Worm (Caenorhabditis elegans) whole organism, L4 larva: ENCODE measurements around the gene T19D12.6.

Source experiments
- F10B5.3 ChIP-seq: sonication (generic microtip); optimal IDR thresholded peaks from 2 replicates; lab custom pipeline; 2016; ENCODE audit warnings: mild to moderate bottlenecking, missing genetic modification characterization, missing compliant biosample characterization
- F26F4.8 ChIP-seq: fragments of 200-800 bp; sonication (Bioruptor generic); conservative IDR thresholded peaks from 2 replicates; pipeline ENCODE4 v1.3.6; 2022; ENCODE audit warnings: missing genetic modification characterization, missing compliant biosample characterization
- F37D6.2 ChIP-seq: sonication (generic microtip); optimal IDR thresholded peaks from 2 replicates; lab custom pipeline; 2016; ENCODE audit warnings: mild to moderate bottlenecking, missing genetic modification characterization, missing compliant biosample characterization
- F44E2.7 ChIP-seq: fragments of 200-800 bp; sonication (Bioruptor generic); IDR thresholded peaks from 2 replicates; pipeline ENCODE4 v2.1.2; 2022; ENCODE audit warnings: missing genetic modification characterization, missing compliant biosample characterization
- F49E8.2 ChIP-seq: sonication (generic microtip); optimal IDR thresholded peaks from 2 replicates; lab custom pipeline; 2016; ENCODE audit warnings: missing compliant biosample characterization, mild to moderate bottlenecking, missing genetic modification characterization, borderline replicate concordance
- R02D3.7 ChIP-seq: fragments of 150-350 bp; sonication (generic microtip); optimal IDR thresholded peaks from 3 replicates; lab custom pipeline; 2014; ENCODE audit warnings: missing biosample characterization, missing genetic modification characterization
- T20F7.1 ChIP-seq: fragments of 200-800 bp; sonication (Bioruptor generic); optimal IDR thresholded peaks from 2 replicates; lab custom pipeline; 2018; ENCODE audit warnings: mild to moderate bottlenecking, missing genetic modification characterization, missing compliant biosample characterization
- Y75B8A.6 ChIP-seq: fragments of 200-800 bp; sonication (Bioruptor generic); IDR thresholded peaks from 2 replicates; pipeline ENCODE4 v1.3.6; 2022; ENCODE audit warnings: missing genetic modification reagents, missing genetic modification characterization, missing compliant biosample characterization
- ZK546.5 ChIP-seq, 2 experiments: sonication (generic microtip); optimal IDR thresholded peaks; 2 replicates each; lab custom pipeline; 2017; ENCODE audit warnings: missing biosample characterization in 2 of 2, missing genetic modification characterization in 2 of 2
- ama-1 ChIP-seq: fragments of 150-350 bp; optimal IDR thresholded peaks from 2 replicates; lab custom pipeline; 2014; ENCODE audit warnings: inconsistent platforms, mixed read lengths
- ceh-28 ChIP-seq: fragments of 150-350 bp; optimal IDR thresholded peaks from 2 replicates; lab custom pipeline; 2014; ENCODE audit warnings: missing biosample characterization, missing genetic modification reagents, missing genetic modification characterization
- ces-1 ChIP-seq: fragments of 150-350 bp; sonication (generic microtip); optimal IDR thresholded peaks from 4 replicates; lab custom pipeline; 2014; ENCODE audit warnings: missing biosample characterization, missing genetic modification reagents, missing genetic modification characterization
- ctbp-1 ChIP-seq: fragments of 200-800 bp; sonication (Bioruptor generic); IDR thresholded peaks from 2 replicates; pipeline ENCODE4 v1.3.6; 2022; ENCODE audit warnings: missing genetic modification reagents, missing genetic modification characterization, missing compliant biosample characterization
- daf-12 ChIP-seq: fragments of 150-350 bp; optimal IDR thresholded peaks from 2 replicates; lab custom pipeline; 2014; ENCODE audit warnings: missing biosample characterization, missing genetic modification reagents, missing genetic modification characterization
- daf-16 ChIP-seq, 3 experiments: sonication (generic microtip); optimal IDR thresholded peaks; 2 replicates each; lab custom pipeline; 2016 to 2017; ENCODE audit warnings: missing genetic modification characterization in 3 of 3, missing genetic modification reagents in 3 of 3, mild to moderate bottlenecking in 2 of 3, missing compliant biosample characterization in 2 of 3, missing biosample characterization in 1 of 3, moderate library complexity in 1 of 3
- dpl-1 ChIP-seq: fragments of 150-350 bp; optimal IDR thresholded peaks from 2 replicates; lab custom pipeline; 2014; ENCODE audit warnings: missing biosample characterization, missing genetic modification reagents, missing genetic modification characterization
- duxl-1 ChIP-seq: sonication (generic microtip); optimal IDR thresholded peaks from 2 replicates; lab custom pipeline; 2016; ENCODE audit warnings: mild to moderate bottlenecking, missing genetic modification characterization, moderate library complexity, missing compliant biosample characterization; ENCODE audit not compliant: poor library complexity
- dve-1 ChIP-seq: sonication (generic microtip); optimal IDR thresholded peaks from 2 replicates; lab custom pipeline; 2017; ENCODE audit warnings: antibody characterized with exemption, mild to moderate bottlenecking, missing genetic modification characterization, missing compliant biosample characterization; ENCODE audit not compliant: insufficient read depth
- hif-1 ChIP-seq, 2 experiments: sonication (generic microtip); optimal IDR thresholded peaks; 2 replicates each; lab custom pipeline; 2016 to 2017; ENCODE audit warnings: missing compliant biosample characterization in 2 of 2, missing genetic modification characterization in 2 of 2, missing genetic modification reagents in 2 of 2, missing genotype in 2 of 2, mild to moderate bottlenecking in 1 of 2
- hmg-1.1 ChIP-seq: fragments of 200-800 bp; sonication (Bioruptor generic); IDR thresholded peaks from 2 replicates; pipeline ENCODE4 v1.3.6; 2022; ENCODE audit warnings: missing genetic modification reagents, missing genetic modification characterization, missing compliant biosample characterization
- lin-1 ChIP-seq: fragments of 200-800 bp; sonication (Bioruptor generic); IDR thresholded peaks from 2 replicates; pipeline ENCODE4 v1.3.6; 2022; ENCODE audit warnings: missing genetic modification reagents, missing genetic modification characterization, missing compliant biosample characterization
- lin-13 ChIP-seq: fragments of 150-350 bp; optimal IDR thresholded peaks from 2 replicates; lab custom pipeline; 2014; ENCODE audit warnings: missing biosample characterization, missing genetic modification reagents, missing genetic modification characterization
- lin-38 ChIP-seq: fragments of 200-800 bp; sonication (Bioruptor generic); IDR thresholded peaks from 2 replicates; pipeline ENCODE4 v1.3.6; 2022; ENCODE audit warnings: missing genetic modification reagents, missing genetic modification characterization, missing compliant biosample characterization
- madf-5 ChIP-seq, 2 experiments: fragments of 200-800 bp; sonication (Bioruptor generic); IDR thresholded peaks; 2 replicates each; pipeline ENCODE4 v1.3.6; 2022; ENCODE audit warnings: missing compliant biosample characterization in 2 of 2, missing genetic modification characterization in 2 of 2
- madf-9 ChIP-seq: fragments of 200-800 bp; sonication (Bioruptor generic); conservative IDR thresholded peaks from 2 replicates; pipeline ENCODE4 v1.3.6; 2022; ENCODE audit warnings: missing genetic modification reagents, missing genetic modification characterization, missing compliant biosample characterization
- mdl-1 ChIP-seq, 2 experiments: fragments of 150-350 bp in 1 of 2; sonication (generic microtip) in 1 of 2; optimal IDR thresholded peaks; 2 replicates each; lab custom pipeline; 2014 to 2017; ENCODE audit warnings: missing biosample characterization in 2 of 2, missing genetic modification characterization in 2 of 2
- mep-1 ChIP-seq: fragments of 150-350 bp; sonication (generic microtip); optimal IDR thresholded peaks from 3 replicates; lab custom pipeline; 2014; ENCODE audit warnings: missing biosample characterization, missing genetic modification characterization
- mxl-3 ChIP-seq: fragments of 200-800 bp; sonication (Bioruptor generic); optimal IDR thresholded peaks from 2 replicates; lab custom pipeline; 2018; ENCODE audit warnings: mild to moderate bottlenecking, missing genetic modification characterization, missing compliant biosample characterization
- nhr-102 ChIP-seq: sonication (generic microtip); optimal IDR thresholded peaks from 2 replicates; lab custom pipeline; 2016; ENCODE audit warnings: mild to moderate bottlenecking, missing genetic modification characterization, moderate library complexity, missing compliant biosample characterization
- nhr-11 ChIP-seq: fragments of 150-350 bp; optimal IDR thresholded peaks from 2 replicates; lab custom pipeline; 2014; ENCODE audit warnings: missing biosample characterization, missing genetic modification characterization
- nhr-25 ChIP-seq: sonication (generic microtip); optimal IDR thresholded peaks from 2 replicates; lab custom pipeline; 2017; ENCODE audit warnings: missing genetic modification characterization, mild to moderate bottlenecking, missing compliant biosample characterization, antibody characterized with exemption, moderate library complexity, borderline replicate concordance; ENCODE audit not compliant: insufficient read depth
- nhr-41 ChIP-seq: fragments of 200-800 bp; sonication (Bioruptor generic); IDR thresholded peaks from 2 replicates; pipeline ENCODE4 v1.3.6; 2022; ENCODE audit warnings: missing genetic modification reagents, missing genetic modification characterization, missing compliant biosample characterization
- nhr-48 ChIP-seq: sonication (generic microtip); optimal IDR thresholded peaks from 2 replicates; lab custom pipeline; 2016; ENCODE audit warnings: mild to moderate bottlenecking, missing genetic modification characterization, missing compliant biosample characterization
- pha-4 ChIP-seq, 2 experiments: fragments of 150-350 bp in 1 of 2; fragments of 200-800 bp in 1 of 2; sonication (Bioruptor generic) in 1 of 2; IDR thresholded peaks in 1 of 2; optimal IDR thresholded peaks in 1 of 2; 2 replicates each; pipeline versions ENCODE4 v1.3.6 to Lab custom; 2014 to 2022; ENCODE audit warnings: missing genetic modification characterization in 2 of 2, missing genetic modification reagents in 2 of 2, missing biosample characterization in 1 of 2, missing compliant biosample characterization in 1 of 2
- php-3 ChIP-seq: fragments of 200-800 bp; sonication (Bioruptor generic); IDR thresholded peaks from 2 replicates; pipeline ENCODE4 v1.3.6; 2022; ENCODE audit warnings: missing genetic modification reagents, missing genetic modification characterization, missing compliant biosample characterization
- pqm-1 ChIP-seq: sonication (generic microtip); optimal IDR thresholded peaks from 2 replicates; lab custom pipeline; 2017; ENCODE audit warnings: missing biosample characterization, missing genetic modification characterization
- saeg-2 ChIP-seq: fragments of 200-800 bp; sonication (Bioruptor generic); IDR thresholded peaks from 2 replicates; pipeline ENCODE4 v1.3.6; 2022; ENCODE audit warnings: missing genetic modification reagents, missing genetic modification characterization, missing compliant biosample characterization
- set-16 ChIP-seq: fragments of 200-800 bp; sonication (Bioruptor generic); IDR thresholded peaks from 2 replicates; pipeline ENCODE4 v1.3.6; 2022; ENCODE audit warnings: missing genetic modification reagents, missing genetic modification characterization, missing compliant biosample characterization
- tra-1 ChIP-seq: fragments of 200-800 bp; sonication (Bioruptor generic); IDR thresholded peaks from 2 replicates; pipeline ENCODE4 v1.3.6; 2022; ENCODE audit warnings: missing genetic modification reagents, missing genetic modification characterization, missing compliant biosample characterization
- unc-39 ChIP-seq: sonication (generic microtip); optimal IDR thresholded peaks from 2 replicates; lab custom pipeline; 2017; ENCODE audit warnings: missing biosample characterization, missing genetic modification characterization
- unc-62 ChIP-seq, 3 experiments: fragments of 150-350 bp in 1 of 3; sonication (generic microtip); optimal IDR thresholded peaks in 2 of 3; peaks in 1 of 3; 1 replicate in 1 of 3; 2 replicates in 2 of 3; lab custom pipeline; 2014 to 2017; ENCODE audit warnings: missing biosample characterization in 3 of 3, missing genetic modification characterization in 3 of 3, missing genetic modification reagents in 3 of 3, missing genotype in 1 of 3
- zfp-2 ChIP-seq: sonication (generic microtip); optimal IDR thresholded peaks from 2 replicates; lab custom pipeline; 2016; ENCODE audit warnings: mild to moderate bottlenecking, missing genetic modification characterization, missing compliant biosample characterization
- zip-11 ChIP-seq: fragments of 200-800 bp; sonication (Bioruptor generic); IDR thresholded peaks from 2 replicates; pipeline ENCODE4 v1.3.6; 2022; ENCODE audit warnings: missing genetic modification characterization, missing compliant biosample characterization
- ztf-11 ChIP-seq: fragments of 150-350 bp; optimal IDR thresholded peaks from 2 replicates; lab custom pipeline; 2014; ENCODE audit warnings: missing biosample characterization, missing genetic modification characterization
- ztf-7 ChIP-seq: fragments of 150-350 bp; optimal IDR thresholded peaks from 2 replicates; lab custom pipeline; 2014; ENCODE audit warnings: missing biosample characterization, missing genetic modification characterization

The T19D12.6 gene

ce11 chrII:6587264-6587870, 55.5 kb downstream of the T19D12.6 start, which contains the start of gene C56C10.7 (continued):
- TF ChIP-seq daf-16 (GFP tag; optimal IDR thresholded peaks at IDR 0.05; lab: Kevin White, UChicago) (no peak), daf-16 (tag; optimal IDR thresholded peaks at IDR 0.05; lab: Kevin White, UChicago) (peak; percentile 14), ztf-11 (tag; lab: Kevin White, UChicago) (no peak), mep-1 (tag; lab: Kevin White, UChicago) (peak; percentile 30), ctbp-1 (GFP tag; lab: Robert Waterston, UW) (peak; percentile 39; the same call in 1 of the 2 replicates), R02D3.7 (tag; lab: Kevin White, UChicago) (no peak), F37D6.2 (tag; lab: Kevin White, UChicago) (no peak), dpl-1 (no peak), mdl-1 (tag; optimal IDR thresholded peaks at IDR 0.05; lab: Kevin White, UChicago) (no peak), lin-13 (GFP tag; lab: Kevin White, UChicago) (no peak), lin-38 (peak; percentile 74), T20F7.1 (GFP tag; lab: Kevin White, UChicago) (peak; percentile 73), ama-1 (lab: Kevin White, UChicago) (peak; percentile 74), mxl-3 (no peak), madf-9 (GFP tag; lab: Robert Waterston, UW) (no peak), nhr-41 (GFP tag; lab: Robert Waterston, UW) (no peak; the same call in 1 of the 2 replicates), set-16 (GFP tag; lab: Robert Waterston, UW) (no peak), F26F4.8 (GFP tag; lab: Robert Waterston, UW) (no peak), ZK546.5 (tag; optimal IDR thresholded peaks at IDR 0.05; lab: Kevin White, UChicago) (no peak), F10B5.3 (tag; lab: Kevin White, UChicago) (peak; percentile 31), F49E8.2 (tag; lab: Kevin White, UChicago) (peak; percentile 64), saeg-2 (GFP tag; lab: Robert Waterston, UW) (no peak), dve-1 (tag; lab: Kevin White, UChicago) (peak; percentile 33), unc-39 (no peak), Y75B8A.6 (GFP tag; lab: Robert Waterston, UW) (0 out of 2 replicates have a peak, but pooled peaks have one; percentile 48), unc-62 (GFP tag; optimal IDR thresholded peaks at IDR 0.05 in 1 of 2; lab: Kevin White, UChicago) (no peak), unc-62 (tag; optimal IDR thresholded peaks at IDR 0.05; lab: Kevin White, UChicago) (no peak), ces-1 (no peak), duxl-1 (tag; lab: Kevin White, UChicago) (no peak), ceh-28 (no peak), madf-5 (GFP tag; IDR thresholded peaks at IDR 0.05; lab: Robert Waterston, UW) (0 out of 4 replicates have a peak, but pooled peaks of 1 of the 2 experiments have one; percentile 39), nhr-11 (tag; lab: Kevin White, UChicago) (no peak), hif-1 (tag; optimal IDR thresholded peaks at IDR 0.05; lab: Kevin White, UChicago) (no peak), nhr-48 (tag; lab: Kevin White, UChicago) (peak; percentile 12), ztf-7 (tag; lab: Kevin White, UChicago) (no peak), pqm-1 (no peak), zip-11 (GFP tag; lab: Robert Waterston, UW) (no peak; the same call in 1 of the 2 replicates), nhr-102 (tag; lab: Kevin White, UChicago) (peak; percentile 58), nhr-25 (tag; lab: Kevin White, UChicago) (no peak), pha-4 (GFP tag; IDR thresholded peaks at IDR 0.05; lab: Robert Waterston, UW) (no peak; the same call in 1 of the 2 replicates), pha-4 (tag; optimal IDR thresholded peaks at IDR 0.05; lab: Kevin White, UChicago) (no peak), php-3 (GFP tag; lab: Robert Waterston, UW) (no peak), zfp-2 (tag; lab: Kevin White, UChicago) (no peak), tra-1 (GFP tag; lab: Robert Waterston, UW) (0 out of 2 replicates have a peak, but pooled peaks have one; percentile 16), F44E2.7 (GFP tag; lab: Robert Waterston, UW) (0 out of 2 replicates have a peak, but pooled peaks have one; percentile 72), daf-12 (tag; lab: Kevin White, UChicago) (no peak), lin-1 (GFP tag; lab: Robert Waterston, UW) (no peak), hmg-1.1 (GFP tag; lab: Robert Waterston, UW) (no peak)
